Worm (Caenorhabditis elegans): ENCODE results near the gene ZK632.10.

- TF ChIP-seq ceh-39 (tag; optimal IDR thresholded peaks at IDR 0.05): no peak
- no peak for TF ChIP-seq unc-62 (GFP tag; optimal IDR thresholded peaks at IDR 0.05)
- no peak for TF ChIP-seq pha-4 (tag; optimal IDR thresholded peaks at IDR 0.05)
- no peak for TF ChIP-seq lsy-2 (tag; optimal IDR thresholded peaks at IDR 0.05)
- no peak for TF ChIP-seq drap-1 (GFP tag; optimal IDR thresholded peaks at IDR 0.05)
- TF ChIP-seq nhr-237 (tag; optimal IDR thresholded peaks at IDR 0.05): no peak
- TF ChIP-seq flh-1 (GFP tag; optimal IDR thresholded peaks at IDR 0.05): no peak
These were observed 23.4 kb upstream of the ZK632.10 start for ce11 chrIII:9850877-9851276.

Data from whole organism, mixed stage, embryonic.